Worm (Caenorhabditis elegans) whole organism, late embryonic: Measurements from ENCODE around the gene T16G12.1.

Experiments used
- C08G9.2 ChIP-seq: sonication (generic microtip); optimal IDR thresholded peaks from 2 replicates; lab custom pipeline; 2016; ENCODE audit warnings: mild to moderate bottlenecking, missing genetic modification characterization, moderate library complexity, missing compliant biosample characterization
- F13H6.1 ChIP-seq: sonication (generic microtip); optimal IDR thresholded peaks from 2 replicates; lab custom pipeline; 2016; ENCODE audit warnings: missing genetic modification characterization, missing compliant biosample characterization
- K02D7.2 ChIP-seq: sonication (generic microtip); optimal IDR thresholded peaks from 2 replicates; lab custom pipeline; 2017; ENCODE audit warnings: mild to moderate bottlenecking, missing genetic modification characterization, missing compliant biosample characterization
- K09A11.1 ChIP-seq: sonication (generic microtip); optimal IDR thresholded peaks from 2 replicates; lab custom pipeline; 2017; ENCODE audit warnings: antibody characterized with exemption, mild to moderate bottlenecking, missing genetic modification characterization, missing compliant biosample characterization; ENCODE audit not compliant: insufficient read depth
- T23F11.4 ChIP-seq: fragments of 200-800 bp; sonication (Bioruptor generic); optimal IDR thresholded peaks from 2 replicates; lab custom pipeline; 2018; ENCODE audit warnings: mild to moderate bottlenecking, missing genetic modification characterization, missing compliant biosample characterization
- Y22D7AL.16 ChIP-seq: sonication (generic microtip); optimal IDR thresholded peaks from 2 replicates; lab custom pipeline; 2016; ENCODE audit warnings: missing genetic modification characterization, missing compliant biosample characterization
- ama-1 ChIP-seq: fragments of 150-350 bp; optimal IDR thresholded peaks from 2 replicates; lab custom pipeline; 2014
- ceh-14 ChIP-seq: sonication (generic microtip); optimal IDR thresholded peaks from 2 replicates; lab custom pipeline; 2016; ENCODE audit warnings: missing genotype, missing genetic modification characterization, missing compliant biosample characterization
- ceh-18 ChIP-seq: sonication (generic microtip); optimal IDR thresholded peaks from 2 replicates; lab custom pipeline; 2016; ENCODE audit warnings: missing genetic modification characterization, missing compliant biosample characterization
- ceh-19 ChIP-seq: fragments of 200-800 bp; sonication (Bioruptor generic); optimal IDR thresholded peaks from 2 replicates; lab custom pipeline; 2018; ENCODE audit warnings: mild to moderate bottlenecking, missing genetic modification characterization, missing compliant biosample characterization
- ceh-2 ChIP-seq: sonication (generic microtip); optimal IDR thresholded peaks from 2 replicates; lab custom pipeline; 2016; ENCODE audit warnings: missing genotype, missing genetic modification characterization, missing compliant biosample characterization
- ceh-24 ChIP-seq: sonication (generic microtip); optimal IDR thresholded peaks from 2 replicates; lab custom pipeline; 2016; ENCODE audit warnings: mild to moderate bottlenecking, missing genetic modification characterization, missing compliant biosample characterization
- ceh-30 ChIP-seq: fragments of 150-350 bp; optimal IDR thresholded peaks from 2 replicates; lab custom pipeline; 2014; ENCODE audit warnings: missing biosample characterization, missing genetic modification characterization
- ceh-31 ChIP-seq: sonication (generic microtip); optimal IDR thresholded peaks from 2 replicates; lab custom pipeline; 2016; ENCODE audit warnings: missing genetic modification characterization, missing compliant biosample characterization
- ceh-34 ChIP-seq: sonication (generic microtip); optimal IDR thresholded peaks from 2 replicates; lab custom pipeline; 2016; ENCODE audit warnings: mild to moderate bottlenecking, missing genetic modification characterization, missing compliant biosample characterization
- ceh-6 ChIP-seq: fragments of 200-800 bp; sonication (Bioruptor generic); optimal IDR thresholded peaks from 2 replicates; lab custom pipeline; 2018; ENCODE audit warnings: mild to moderate bottlenecking, missing genetic modification characterization, missing compliant biosample characterization
- ceh-9 ChIP-seq: sonication (generic microtip); optimal IDR thresholded peaks from 2 replicates; lab custom pipeline; 2016; ENCODE audit warnings: mild to moderate bottlenecking, missing genetic modification characterization, inconsistent platforms, missing compliant biosample characterization
- che-1 ChIP-seq: sonication (generic microtip); optimal IDR thresholded peaks from 2 replicates; lab custom pipeline; 2016; ENCODE audit warnings: mild to moderate bottlenecking, missing genetic modification characterization, missing compliant biosample characterization
- dmd-4 ChIP-seq: sonication (generic microtip); optimal IDR thresholded peaks from 2 replicates; lab custom pipeline; 2016; ENCODE audit warnings: borderline replicate concordance, missing genetic modification characterization, missing compliant biosample characterization
- elt-2 ChIP-seq: sonication (generic microtip); optimal IDR thresholded peaks from 2 replicates; lab custom pipeline; 2016; ENCODE audit warnings: missing genetic modification reagents, missing genetic modification characterization, missing compliant biosample characterization
- elt-4 ChIP-seq: sonication (generic microtip); optimal IDR thresholded peaks from 2 replicates; lab custom pipeline; 2016; ENCODE audit warnings: missing genetic modification characterization, missing compliant biosample characterization
- fkh-10 ChIP-seq: fragments of 150-350 bp; optimal IDR thresholded peaks from 2 replicates; lab custom pipeline; 2014; ENCODE audit warnings: missing biosample characterization, missing genetic modification reagents, missing genetic modification characterization
- fkh-6 ChIP-seq: sonication (generic microtip); optimal IDR thresholded peaks from 2 replicates; lab custom pipeline; 2016; ENCODE audit warnings: missing genetic modification characterization, missing compliant biosample characterization
- gmeb-2 ChIP-seq: sonication (generic microtip); optimal IDR thresholded peaks from 2 replicates; lab custom pipeline; 2016; ENCODE audit warnings: missing genetic modification characterization, inconsistent platforms, missing compliant biosample characterization
- hlh-13 ChIP-seq: fragments of 200-800 bp; sonication (Bioruptor generic); optimal IDR thresholded peaks from 2 replicates; lab custom pipeline; 2018; ENCODE audit warnings: mild to moderate bottlenecking, missing genetic modification characterization, missing compliant biosample characterization
- hlh-8 ChIP-seq: sonication (generic microtip); optimal IDR thresholded peaks from 2 replicates; lab custom pipeline; 2016; ENCODE audit warnings: missing genotype, missing genetic modification characterization, missing compliant biosample characterization
- lim-6 ChIP-seq: sonication (generic microtip); optimal IDR thresholded peaks from 2 replicates; lab custom pipeline; 2016; ENCODE audit warnings: missing genetic modification characterization, missing compliant biosample characterization
- madf-2 ChIP-seq: sonication (generic microtip); optimal IDR thresholded peaks from 2 replicates; lab custom pipeline; 2017; ENCODE audit warnings: missing genetic modification characterization, missing compliant biosample characterization
- mec-3 ChIP-seq: sonication (generic microtip); optimal IDR thresholded peaks from 2 replicates; lab custom pipeline; 2016; ENCODE audit warnings: borderline replicate concordance, missing genetic modification characterization, missing compliant biosample characterization
- nfya-1 ChIP-seq: sonication (generic microtip); optimal IDR thresholded peaks from 2 replicates; lab custom pipeline; 2017; ENCODE audit warnings: missing genetic modification characterization, mild to moderate bottlenecking, missing compliant biosample characterization, antibody characterized with exemption, moderate library complexity
- nhr-11 ChIP-seq: fragments of 150-350 bp; optimal IDR thresholded peaks from 2 replicates; lab custom pipeline; 2014; ENCODE audit warnings: missing biosample characterization, missing genetic modification characterization
- npax-4 ChIP-seq: sonication (generic microtip); optimal IDR thresholded peaks from 2 replicates; lab custom pipeline; 2016; ENCODE audit warnings: missing genetic modification characterization, missing compliant biosample characterization
- odd-2 ChIP-seq: sonication (generic microtip); optimal IDR thresholded peaks from 2 replicates; lab custom pipeline; 2017; ENCODE audit warnings: antibody characterized with exemption, mild to moderate bottlenecking, missing genetic modification characterization, missing compliant biosample characterization
- pag-3 ChIP-seq: sonication (generic microtip); optimal IDR thresholded peaks from 2 replicates; lab custom pipeline; 2016; ENCODE audit warnings: missing compliant biosample characterization, missing genetic modification characterization, borderline replicate concordance
- pat-9 ChIP-seq: fragments of 200-800 bp; sonication (Bioruptor generic); optimal IDR thresholded peaks from 2 replicates; lab custom pipeline; 2018; ENCODE audit warnings: mild to moderate bottlenecking, missing genetic modification characterization, moderate library complexity, missing compliant biosample characterization
- pax-1 ChIP-seq: fragments of 150-350 bp; optimal IDR thresholded peaks from 2 replicates; lab custom pipeline; 2014; ENCODE audit warnings: missing biosample characterization, missing genetic modification characterization
- pqm-1 ChIP-seq: sonication (generic microtip); optimal IDR thresholded peaks from 2 replicates; lab custom pipeline; 2016; ENCODE audit warnings: missing genetic modification characterization, missing compliant biosample characterization
- pros-1 ChIP-seq: fragments of 150-350 bp; optimal IDR thresholded peaks from 2 replicates; lab custom pipeline; 2014; ENCODE audit warnings: missing biosample characterization, missing genetic modification reagents, missing genetic modification characterization
- ref-2 ChIP-seq: sonication (generic microtip); optimal IDR thresholded peaks from 2 replicates; lab custom pipeline; 2016; ENCODE audit warnings: missing genetic modification characterization, missing compliant biosample characterization
- sdc-2 ChIP-seq: sonication (generic microtip); optimal IDR thresholded peaks from 2 replicates; lab custom pipeline; 2016; ENCODE audit warnings: missing genotype, missing genetic modification characterization, missing compliant biosample characterization
- sox-2 ChIP-seq: fragments of 200-800 bp; sonication (Bioruptor generic); IDR thresholded peaks from 2 replicates; pipeline ENCODE4 v1.3.6; 2022; ENCODE audit warnings: missing genetic modification reagents, missing genetic modification characterization, missing compliant biosample characterization
- sox-4 ChIP-seq: sonication (generic microtip); optimal IDR thresholded peaks from 2 replicates; lab custom pipeline; 2017; ENCODE audit warnings: mild to moderate bottlenecking, missing genetic modification characterization, inconsistent platforms, missing compliant biosample characterization
- syd-9 ChIP-seq: sonication (generic microtip); optimal IDR thresholded peaks from 2 replicates; lab custom pipeline; 2016; ENCODE audit warnings: mild to moderate bottlenecking, missing genetic modification characterization, moderate library complexity, missing compliant biosample characterization
- tbx-2 ChIP-seq: sonication (generic microtip); optimal IDR thresholded peaks from 2 replicates; lab custom pipeline; 2016; ENCODE audit warnings: missing genetic modification characterization, missing compliant biosample characterization
- tbx-7 ChIP-seq: sonication (generic microtip); optimal IDR thresholded peaks from 2 replicates; lab custom pipeline; 2016; ENCODE audit warnings: missing genotype, missing genetic modification characterization, missing compliant biosample characterization
- ttx-3 ChIP-seq: sonication (generic microtip); optimal IDR thresholded peaks from 2 replicates; lab custom pipeline; 2016; ENCODE audit warnings: missing genetic modification reagents, missing genetic modification characterization, missing compliant biosample characterization
- unc-42 ChIP-seq: sonication (generic microtip); optimal IDR thresholded peaks from 2 replicates; lab custom pipeline; 2016; ENCODE audit warnings: missing genotype, missing genetic modification characterization, missing compliant biosample characterization
- unc-55 ChIP-seq: sonication (generic microtip); optimal IDR thresholded peaks from 2 replicates; lab custom pipeline; 2017; ENCODE audit warnings: missing biosample characterization, missing genetic modification reagents, missing genetic modification characterization
- unc-86 ChIP-seq: sonication (generic microtip); optimal IDR thresholded peaks from 2 replicates; lab custom pipeline; 2016; ENCODE audit warnings: missing genetic modification characterization, missing compliant biosample characterization
- zip-5 ChIP-seq: sonication (generic microtip); optimal IDR thresholded peaks from 2 replicates; lab custom pipeline; 2016; ENCODE audit warnings: missing genetic modification characterization, missing compliant biosample characterization
- ztf-16 ChIP-seq: sonication (generic microtip); optimal IDR thresholded peaks from 2 replicates; lab custom pipeline; 2017; ENCODE audit warnings: missing genetic modification characterization, missing compliant biosample characterization

Gene T16G12.1

DNA sequence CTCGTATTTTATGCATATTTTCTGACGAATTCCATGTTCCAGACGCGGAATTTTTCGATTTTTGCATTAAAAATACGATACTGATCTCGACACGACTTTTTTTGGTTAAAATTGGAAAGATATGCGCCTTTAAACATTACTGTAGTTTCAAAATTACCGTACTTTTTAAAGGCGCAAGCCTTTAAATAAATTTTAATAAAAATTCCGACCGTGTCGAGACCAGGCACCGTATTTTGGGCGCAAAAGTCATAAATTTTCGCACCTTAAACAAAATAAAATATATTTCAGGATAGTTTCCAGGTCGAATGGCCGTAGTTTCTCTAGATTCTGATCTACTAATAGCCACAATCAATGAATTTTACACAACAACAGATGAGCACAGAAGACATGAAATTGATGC is 19.6 kb upstream of the T16G12.1 start, which contains the start of gene T16G12.6:
Gene T16G12.6 (plus strand): TSS at position 301 of the 400 bp plus-strand sequence.
- TF ChIP-seq sox-2 (GFP tag; lab: Robert Waterston, UW) (no peak), pag-3 (tag; lab: Kevin White, UChicago) (no peak), unc-42 (tag; lab: Kevin White, UChicago) (no peak), ceh-24 (no peak), sox-4 (tag; lab: Kevin White, UChicago) (no peak), npax-4 (tag; lab: Kevin White, UChicago) (no peak), ceh-31 (tag; lab: Kevin White, UChicago) (no peak), C08G9.2 (tag; lab: Kevin White, UChicago) (no peak), ttx-3 (tag; lab: Kevin White, UChicago) (no peak), K02D7.2 (tag; lab: Kevin White, UChicago) (no peak), hlh-8 (tag; lab: Kevin White, UChicago) (no peak)

ce11 chrIII:10064140-10064539 is 14.5 kb upstream of the T16G12.1 start, which contains the start of gene ekl-6:
Gene ekl-6, plus strand, starts transcription at chrIII:10064404.
- TF ChIP-seq ceh-6 (GFP tag; lab: Kevin White, UChicago) (no peak), tbx-7 (peak; percentile 83), ceh-34 (no peak), npax-4 (tag; lab: Kevin White, UChicago) (no peak), F13H6.1 (peak; percentile 40), K02D7.2 (tag; lab: Kevin White, UChicago) (no peak), elt-2 (tag; lab: Kevin White, UChicago) (peak; percentile 53), hlh-13 (no peak), pros-1 (no peak), pqm-1 (tag; lab: Kevin White, UChicago) (no peak), fkh-6 (tag; lab: Kevin White, UChicago) (no peak), nfya-1 (tag; lab: Kevin White, UChicago) (no peak), pag-3 (tag; lab: Kevin White, UChicago) (no peak), zip-5 (tag; lab: Kevin White, UChicago) (peak; percentile 79), K09A11.1 (tag; lab: Kevin White, UChicago) (no peak), madf-2 (tag; lab: Kevin White, UChicago) (no peak), gmeb-2 (no peak), ama-1 (lab: Kevin White, UChicago) (no peak), ref-2 (tag; lab: Kevin White, UChicago) (peak; percentile 76), ztf-16 (tag; lab: Kevin White, UChicago) (no peak), odd-2 (no peak), che-1 (tag; lab: Kevin White, UChicago) (no peak), unc-42 (tag; lab: Kevin White, UChicago) (no peak), T23F11.4 (no peak), sdc-2 (peak; percentile 16), fkh-10 (GFP tag; lab: Kevin White, UChicago) (no peak), ceh-19 (GFP tag; lab: Kevin White, UChicago) (no peak), ceh-30 (tag; lab: Kevin White, UChicago) (no peak), ceh-2 (tag; lab: Kevin White, UChicago) (peak; percentile 90), Y22D7AL.16 (tag; lab: Kevin White, UChicago) (no peak), lim-6 (tag; lab: Kevin White, UChicago) (no peak), syd-9 (no peak), unc-86 (tag; lab: Kevin White, UChicago) (peak; percentile 14), ceh-9 (tag; lab: Kevin White, UChicago) (no peak), mec-3 (tag; lab: Kevin White, UChicago) (peak; percentile 35), pax-1 (tag; lab: Kevin White, UChicago) (no peak), sox-4 (tag; lab: Kevin White, UChicago) (no peak), tbx-2 (tag; lab: Kevin White, UChicago) (peak; percentile 86), pat-9 (tag; lab: Kevin White, UChicago) (no peak), unc-55 (GFP tag; lab: Kevin White, UChicago) (no peak), ceh-18 (tag; lab: Kevin White, UChicago) (no peak), ceh-24 (no peak), dmd-4 (tag; lab: Kevin White, UChicago) (no peak), ttx-3 (tag; lab: Kevin White, UChicago) (no peak), elt-4 (tag; lab: Kevin White, UChicago) (no peak), nhr-11 (no peak), ceh-14 (tag; lab: Kevin White, UChicago) (peak; percentile 21)
